Worm (Caenorhabditis elegans) whole organism, L2 larva: ENCODE data around the gene zmp-3.

Source experiments
- F13H6.1 ChIP-seq: sonication (generic microtip); optimal IDR thresholded peaks from 2 replicates; lab custom pipeline; 2016; ENCODE audit warnings: missing genetic modification characterization, missing compliant biosample characterization
- aly-2 ChIP-seq: fragments of 150-350 bp; optimal IDR thresholded peaks from 2 replicates; lab custom pipeline; 2014; ENCODE audit warnings: missing biosample characterization, missing genetic modification characterization
- ama-1 ChIP-seq: fragments of 150-350 bp; optimal IDR thresholded peaks from 2 replicates; lab custom pipeline; 2018; ENCODE audit warnings: inconsistent platforms
- dmd-4 ChIP-seq: sonication (generic microtip); optimal IDR thresholded peaks from 2 replicates; lab custom pipeline; 2017; ENCODE audit warnings: missing biosample characterization, missing genetic modification characterization
- elt-3 ChIP-seq: sonication (generic microtip); optimal IDR thresholded peaks from 2 replicates; lab custom pipeline; 2017; ENCODE audit warnings: missing biosample characterization, missing genetic modification characterization
- lin-13 ChIP-seq: fragments of 150-350 bp; optimal IDR thresholded peaks from 2 replicates; lab custom pipeline; 2014; ENCODE audit warnings: missing biosample characterization, missing genetic modification reagents, missing genetic modification characterization
- mbf-1 ChIP-seq: sonication (generic microtip); optimal IDR thresholded peaks from 2 replicates; lab custom pipeline; 2017; ENCODE audit warnings: missing biosample characterization, missing genetic modification characterization
- mdl-1 ChIP-seq, 2 experiments: fragments of 150-350 bp in 1 of 2; sonication (generic microtip) in 1 of 2; optimal IDR thresholded peaks; 2 replicates each; lab custom pipeline; 2017; ENCODE audit warnings: missing biosample characterization in 2 of 2, missing genetic modification characterization in 2 of 2
- nhr-11 ChIP-seq: fragments of 150-350 bp; optimal IDR thresholded peaks from 2 replicates; lab custom pipeline; 2014; ENCODE audit warnings: missing biosample characterization, missing genetic modification characterization
- skn-1 ChIP-seq: sonication (generic microtip); optimal IDR thresholded peaks from 2 replicates; lab custom pipeline; 2017; ENCODE audit warnings: missing biosample characterization, missing genetic modification characterization
- sma-9 ChIP-seq, 2 experiments: fragments of 150-350 bp in 1 of 2; sonication (generic microtip) in 1 of 2; optimal IDR thresholded peaks; 2 replicates each; lab custom pipeline; 2014 to 2016; ENCODE audit warnings: missing genetic modification characterization in 2 of 2, mild to moderate bottlenecking in 1 of 2, missing biosample characterization in 1 of 2, missing compliant biosample characterization in 1 of 2, missing genetic modification reagents in 1 of 2, moderate library complexity in 1 of 2
- unc-55 ChIP-seq: fragments of 150-350 bp; sonication (generic microtip); optimal IDR thresholded peaks from 3 replicates; lab custom pipeline; 2014; ENCODE audit warnings: missing biosample characterization, missing genetic modification reagents, missing genetic modification characterization
- unc-62 ChIP-seq: fragments of 150-350 bp; optimal IDR thresholded peaks from 2 replicates; lab custom pipeline; 2014; ENCODE audit warnings: missing biosample characterization, missing genetic modification reagents, missing genetic modification characterization
- ztf-11 ChIP-seq: sonication (generic microtip); optimal IDR thresholded peaks from 2 replicates; lab custom pipeline; 2017; ENCODE audit warnings: missing biosample characterization, missing genetic modification characterization

ce11 chrV:2896198-2896660 is 13.2 kb downstream of the zmp-3 start, which contains the start of gene pals-32:
- TF ChIP-seq sma-9 (GFP tag; optimal IDR thresholded peaks at IDR 0.05; lab: Kevin White, UChicago) (no peak), sma-9 (tag; optimal IDR thresholded peaks at IDR 0.05; lab: Kevin White, UChicago) (no peak), unc-62 (GFP tag; lab: Kevin White, UChicago) (no peak), F13H6.1 (no peak), ama-1 (lab: Kevin White, UChicago) (no peak), lin-13 (GFP tag; lab: Kevin White, UChicago) (no peak), ztf-11 (tag; lab: Kevin White, UChicago) (no peak), elt-3 (tag; lab: Kevin White, UChicago) (no peak), skn-1 (tag; lab: Kevin White, UChicago) (no peak), aly-2 (tag; lab: Kevin White, UChicago) (no peak), nhr-11 (no peak), unc-55 (no peak), dmd-4 (tag; lab: Kevin White, UChicago) (no peak), mdl-1 (tag; optimal IDR thresholded peaks at IDR 0.05; lab: Kevin White, UChicago) (no peak), mbf-1 (tag; lab: Kevin White, UChicago) (no peak)
